Worm (Caenorhabditis elegans) whole organism, young adult: ENCODE measurements around the gene flap-1.

Experiments
- F33H1.4 ChIP-seq: fragments of 200-800 bp; sonication (Bioruptor generic); IDR thresholded peaks from 2 replicates; pipeline ENCODE4 v1.3.6; 2022; ENCODE audit warnings: missing genetic modification reagents, missing genetic modification characterization, missing compliant biosample characterization
- F57A8.1 ChIP-seq: fragments of 200-800 bp; sonication (Bioruptor generic); optimal IDR thresholded peaks from 2 replicates; lab custom pipeline; 2018; ENCODE audit warnings: mild to moderate bottlenecking, missing genetic modification characterization, moderate library complexity, missing compliant biosample characterization
- T07F8.4 ChIP-seq: sonication (generic microtip); optimal IDR thresholded peaks from 2 replicates; lab custom pipeline; 2016; ENCODE audit warnings: mild to moderate bottlenecking, missing genetic modification characterization, moderate library complexity, missing compliant biosample characterization
- efl-1 ChIP-seq: fragments of 150-350 bp; optimal IDR thresholded peaks from 2 replicates; lab custom pipeline; 2014; ENCODE audit warnings: missing biosample characterization, missing genetic modification reagents, missing genetic modification characterization
- mxl-1 ChIP-seq: sonication (generic microtip); optimal IDR thresholded peaks from 2 replicates; lab custom pipeline; 2016; ENCODE audit warnings: missing genetic modification characterization, missing compliant biosample characterization
- pha-4 ChIP-seq: fragments of 150-350 bp; sonication (generic microtip); optimal IDR thresholded peaks from 2 replicates; lab custom pipeline; 2014; ENCODE audit warnings: missing biosample characterization, missing genetic modification reagents, missing genetic modification characterization
- rpc-1 ChIP-seq, 2 experiments: fragments of 150-350 bp in 1 of 2; sonication (generic microtip) in 1 of 2; optimal IDR thresholded peaks; 2 replicates each; lab custom pipeline; 2014 to 2018; ENCODE audit warnings: missing biosample characterization in 1 of 2, missing genetic modification characterization in 1 of 2, missing genetic modification reagents in 1 of 2, missing genotype in 1 of 2
- snpc-1.3 ChIP-seq: sonication (generic microtip); optimal IDR thresholded peaks from 2 replicates; lab custom pipeline; 2017; ENCODE audit warnings: missing genetic modification characterization, mild to moderate bottlenecking, missing compliant biosample characterization, antibody characterized with exemption, moderate library complexity, missing genotype, missing genetic modification reagents; ENCODE audit not compliant: insufficient read depth
- snpc-4 ChIP-seq, 5 experiments: fragments of 150-350 bp in 1 of 5; sonication (generic microtip) in 4 of 5; optimal IDR thresholded peaks; 2 replicates each; lab custom pipeline; 2014 to 2018; ENCODE audit warnings: missing genetic modification characterization in 5 of 5, missing biosample characterization in 3 of 5, antibody characterized with exemption in 2 of 5, mild to moderate bottlenecking in 2 of 5, missing compliant biosample characterization in 2 of 5, missing genotype in 2 of 5, moderate library complexity in 2 of 5, missing genetic modification reagents in 1 of 5
- tbx-9 ChIP-seq: sonication (generic microtip); optimal IDR thresholded peaks from 2 replicates; lab custom pipeline; 2016; ENCODE audit warnings: borderline replicate concordance, missing genetic modification characterization, inconsistent platforms, missing compliant biosample characterization
- unc-62 ChIP-seq: fragments of 150-350 bp; optimal IDR thresholded peaks from 2 replicates; lab custom pipeline; 2014; ENCODE audit warnings: missing biosample characterization, missing genetic modification reagents, missing genetic modification characterization
- ztf-18 ChIP-seq: sonication (generic microtip); optimal IDR thresholded peaks from 2 replicates; lab custom pipeline; 2016; ENCODE audit warnings: missing genotype, mild to moderate bottlenecking, missing genetic modification characterization, missing compliant biosample characterization

ce11 chrIII:6961167-6961566 lies 32.5 kb upstream of the flap-1 start:
- peak; percentile 42 for TF ChIP-seq snpc-1.3 (tag; lab: Kevin White, UChicago)
- TF ChIP-seq snpc-4 (GFP tag; optimal IDR thresholded peaks at IDR 0.05; lab: Kevin White, UChicago): no peak
- peak in 1 of 4 experiments; percentile 4 for TF ChIP-seq snpc-4 (tag; optimal IDR thresholded peaks at IDR 0.05; lab: Kevin White, UChicago)
- TF ChIP-seq ztf-18: no peak
- TF ChIP-seq efl-1 (GFP tag; lab: Kevin White, UChicago): peak; percentile 98
- TF ChIP-seq rpc-1 (optimal IDR thresholded peaks at IDR 0.05; lab: Kevin White, UChicago): no peak
- TF ChIP-seq rpc-1 (tag; optimal IDR thresholded peaks at IDR 0.05; lab: Kevin White, UChicago): no peak
- no peak for TF ChIP-seq T07F8.4 (tag; lab: Kevin White, UChicago)
- TF ChIP-seq F33H1.4 (GFP tag; lab: Robert Waterston, UW): peak; percentile 72
- TF ChIP-seq mxl-1 (tag; lab: Kevin White, UChicago): no peak
- no peak for TF ChIP-seq tbx-9
- TF ChIP-seq pha-4 (tag; lab: Kevin White, UChicago): no peak
- no peak for TF ChIP-seq unc-62
- TF ChIP-seq F57A8.1: no peak
